Fruit fly (Drosophila melanogaster): Measurements from ENCODE around the gene Mulk.

Gene Mulk

DNA sequence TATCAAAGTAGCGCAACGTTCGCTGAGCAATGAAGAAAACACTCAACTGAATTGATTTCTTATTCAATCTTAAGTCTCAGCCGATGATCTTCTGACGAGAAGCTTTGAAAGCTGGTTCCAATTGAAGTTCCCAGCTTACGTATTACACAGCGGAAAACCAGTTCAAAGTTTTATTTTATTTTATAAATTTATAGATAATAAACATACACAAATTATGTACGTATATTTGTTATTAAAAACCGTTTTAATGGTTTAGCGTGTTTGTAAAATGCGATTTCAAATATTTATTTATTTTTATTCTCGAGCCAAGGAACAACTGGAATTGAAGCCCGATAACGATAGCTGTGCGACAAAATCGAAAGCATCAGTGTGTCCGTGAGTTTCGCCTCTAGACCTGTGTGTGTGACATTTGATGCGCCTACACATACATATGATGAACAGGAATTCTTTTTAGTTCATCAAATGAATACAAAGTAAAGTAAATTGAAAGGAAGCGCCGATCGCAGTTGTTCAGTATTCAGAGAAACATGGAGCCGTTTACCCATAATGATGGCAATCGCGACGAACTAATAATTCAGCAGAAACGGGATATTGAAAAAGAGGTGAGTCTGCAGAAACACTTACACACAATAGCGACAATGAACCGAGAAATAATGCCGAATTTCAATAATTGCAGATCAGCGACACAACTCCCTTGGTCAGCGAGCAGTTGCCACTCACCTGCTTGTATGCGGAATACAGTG is 36.8 kb downstream of the Mulk start, which contains the start of the genes CG5390 and CG4968 (continued):
- TF ChIP-seq dimm (GFP tag; IDR thresholded peaks at IDR 0.05), result no peak
- TF ChIP-seq exex (tag; optimal IDR thresholded peaks at IDR 0.05), result peak; percentile 48
- TF ChIP-seq tup (GFP tag; optimal IDR thresholded peaks at IDR 0.05), result peak; percentile 35
- peak; percentile 41 for TF ChIP-seq CG1529 (GFP tag; optimal IDR thresholded peaks at IDR 0.05)
- no peak for TF ChIP-seq usp (GFP tag; optimal IDR thresholded peaks at IDR 0.05)
- TF ChIP-seq Adf1 (GFP tag; IDR thresholded peaks at IDR 0.05), result peak; percentile 48
- no peak for TF ChIP-seq hkb (optimal IDR thresholded peaks at IDR 0.05)
- TF ChIP-seq hkb (GFP tag; IDR thresholded peaks at IDR 0.05), result peak; percentile 65
- no peak for TF ChIP-seq CG9215 (GFP tag; IDR thresholded peaks at IDR 0.05)
- no peak for TF ChIP-seq CG16779 (GFP tag; IDR thresholded peaks at IDR 0.05)
- peak; percentile 60 for TF ChIP-seq CG6683 (GFP tag; optimal IDR thresholded peaks at IDR 0.05)
- peak; percentile 68 for TF ChIP-seq HmgZ (tag; optimal IDR thresholded peaks at IDR 0.05)
- TF ChIP-seq Lhr (GFP tag; optimal IDR thresholded peaks at IDR 0.05), result peak; percentile 63
- TF ChIP-seq ftz-f1 (GFP tag; optimal IDR thresholded peaks at IDR 0.05), result peak; percentile 6
- peak; percentile 66 for TF ChIP-seq nmo (GFP tag; optimal IDR thresholded peaks at IDR 0.05)
- peak; percentile 6 for TF ChIP-seq Antp (GFP tag; optimal IDR thresholded peaks at IDR 0.05)
- TF ChIP-seq CG8359 (GFP tag; optimal IDR thresholded peaks at IDR 0.05; ENCODE audit: borderline replicate concordance), result no peak
- no peak for TF ChIP-seq ara (GFP tag; IDR thresholded peaks at IDR 0.05)
- TF ChIP-seq sr (GFP tag; IDR thresholded peaks at IDR 0.05), result no peak
- no peak for TF ChIP-seq C15 (GFP tag; IDR thresholded peaks at IDR 0.05)
- TF ChIP-seq CG2875 (GFP tag; optimal IDR thresholded peaks at IDR 0.05), result no peak
- TF ChIP-seq CG10274 (GFP tag; optimal IDR thresholded peaks at IDR 0.05), result peak; percentile 10
- TF ChIP-seq CG12299 (tag; optimal IDR thresholded peaks at IDR 0.05), result peak; percentile 73
- peak; percentile 70 for TF ChIP-seq CG4328 (GFP tag; optimal IDR thresholded peaks at IDR 0.05)
- TF ChIP-seq CG1233 (GFP tag; optimal IDR thresholded peaks at IDR 0.05), result peak; percentile 46
- peak; percentile 87 for TF ChIP-seq gem (tag; optimal IDR thresholded peaks at IDR 0.05)
- no peak for TF ChIP-seq CG7745 (tag; optimal IDR thresholded peaks at IDR 0.05)
- TF ChIP-seq CG9797 (GFP tag; optimal IDR thresholded peaks at IDR 0.05), result no peak
- peak; percentile 60 for TF ChIP-seq BEAF-32 (GFP tag; optimal IDR thresholded peaks at IDR 0.05)
- TF ChIP-seq Sox102F (GFP tag; optimal IDR thresholded peaks at IDR 0.05), result no peak
- peak; percentile 57 for TF ChIP-seq CG4424 (GFP tag; optimal IDR thresholded peaks at IDR 0.05)
- no peak for TF ChIP-seq CG42726 (GFP tag; IDR thresholded peaks at IDR 0.05; ENCODE audit: partially characterized antibody)
- peak; percentile 53; the same call in 1 of the 3 replicates for TF ChIP-seq gce (GFP tag; IDR thresholded peaks at IDR 0.05)
- no peak for TF ChIP-seq Blimp-1 (GFP tag; optimal IDR thresholded peaks at IDR 0.05)
- no peak for TF ChIP-seq CG8944 (GFP tag; optimal IDR thresholded peaks at IDR 0.05)
- no peak for TF ChIP-seq Hey (tag; optimal IDR thresholded peaks at IDR 0.05)
- peak; percentile 39 for TF ChIP-seq CG10431 (GFP tag; optimal IDR thresholded peaks at IDR 0.05)
- 0 out of 2 replicates have a peak, but pooled peaks have one; percentile 17 for TF ChIP-seq ssp (GFP tag; IDR thresholded peaks at IDR 0.05)
- TF ChIP-seq sd (tag; optimal IDR thresholded peaks at IDR 0.05), result peak; percentile 71
- peak; percentile 58 for TF ChIP-seq CG10654 (GFP tag; optimal IDR thresholded peaks at IDR 0.05)
- TF ChIP-seq ase (GFP tag; IDR thresholded peaks at IDR 0.05), result peak; percentile 49; the same call in 1 of the 3 replicates
- TF ChIP-seq CG10979 (tag; optimal IDR thresholded peaks at IDR 0.05), result peak; percentile 62
- TF ChIP-seq CG12104 (GFP tag; optimal IDR thresholded peaks at IDR 0.05), result peak; percentile 39
- no peak for TF ChIP-seq jing (GFP tag; optimal IDR thresholded peaks at IDR 0.05)
- TF ChIP-seq CG30431 (GFP tag; optimal IDR thresholded peaks at IDR 0.05), result no peak
- peak; percentile 45; the same call in 1 of the 3 replicates for TF ChIP-seq H15 (GFP tag; IDR thresholded peaks at IDR 0.05)
- no peak for TF ChIP-seq CG6272 (GFP tag; IDR thresholded peaks at IDR 0.05)
- TF ChIP-seq CkIIα-i1 (GFP tag; IDR thresholded peaks at IDR 0.05), result no peak
- TF ChIP-seq sens (GFP tag), result peak; percentile 81
- no peak for TF ChIP-seq CG2678 (tag; optimal IDR thresholded peaks at IDR 0.05)

Data from whole organism, embryonic.